Worm (Caenorhabditis elegans) whole organism, L4/young adult: ENCODE data around the gene ceh-75.

Experiments
- W03F9.2 ChIP-seq: fragments of 150-350 bp; optimal IDR thresholded peaks from 2 replicates; lab custom pipeline; 2014; ENCODE audit warnings: missing biosample characterization, missing genetic modification characterization
- dao-5 ChIP-seq: sonication (generic microtip); optimal IDR thresholded peaks from 2 replicates; lab custom pipeline; 2016; ENCODE audit warnings: missing genotype, missing genetic modification characterization, moderate library complexity, missing compliant biosample characterization
- him-1 ChIP-seq: sonication (generic microtip); optimal IDR thresholded peaks from 2 replicates; lab custom pipeline; 2016; ENCODE audit warnings: missing genotype, missing genetic modification reagents, missing genetic modification characterization, missing compliant biosample characterization

The ceh-75 gene

ce11 chrV:9922481-9922880, 1.3 kb downstream of the ceh-75 start, which contains the start of gene C50H2.7:
Gene C50H2.7 (plus strand): TSS chrV:9922781.
- TF ChIP-seq him-1 = no peak
- no peak for TF ChIP-seq dao-5 (tag; lab: Kevin White, UChicago)
- TF ChIP-seq W03F9.2 (tag; lab: Kevin White, UChicago) = no peak

ce11 chrV:9924389-9924788, 3.3 kb downstream of the ceh-75 start:
- TF ChIP-seq him-1 = no peak
- TF ChIP-seq dao-5 (tag; lab: Kevin White, UChicago) = no peak
- TF ChIP-seq W03F9.2 (tag; lab: Kevin White, UChicago) = no peak

- TF ChIP-seq W03F9.2 (tag; lab: Kevin White, UChicago) = no peak
- no peak for TF ChIP-seq him-1
- no peak for TF ChIP-seq dao-5 (tag; lab: Kevin White, UChicago)
Observed at ce11 chrV:9925647-9926046, 4.5 kb downstream of the ceh-75 start.

- no peak for TF ChIP-seq W03F9.2 (tag; lab: Kevin White, UChicago)
- TF ChIP-seq him-1 = no peak
- TF ChIP-seq dao-5 (tag; lab: Kevin White, UChicago) = no peak
Observed at ce11 chrV:9926240-9926639, 5.1 kb downstream of the ceh-75 start, which contains the start of gene C50H2.13. Gene C50H2.13 (plus strand): TSS chrV:9926540.

ce11 chrV:9927381-9927780, 6.2 kb downstream of the ceh-75 start:
- no peak for TF ChIP-seq him-1
- no peak for TF ChIP-seq dao-5 (tag; lab: Kevin White, UChicago)
- TF ChIP-seq W03F9.2 (tag; lab: Kevin White, UChicago) = no peak

- no peak for TF ChIP-seq dao-5 (tag; lab: Kevin White, UChicago)
- no peak for TF ChIP-seq W03F9.2 (tag; lab: Kevin White, UChicago)
- TF ChIP-seq him-1 = no peak
Observed at ce11 chrV:9927954-9928353, 6.8 kb downstream of the ceh-75 start.

ce11 chrV:9930612-9931065, 9.5 kb downstream of the ceh-75 start, which contains the start of the genes rmh-2 and suds-3:
Gene rmh-2 (minus strand): TSS chrV:9930775.
Gene suds-3 (plus strand): TSS chrV:9931015.
- no peak for TF ChIP-seq him-1
- TF ChIP-seq dao-5 (tag; lab: Kevin White, UChicago) = no peak
- no peak for TF ChIP-seq W03F9.2 (tag; lab: Kevin White, UChicago)

- TF ChIP-seq dao-5 (tag; lab: Kevin White, UChicago) (no peak), him-1 (no peak), W03F9.2 (tag; lab: Kevin White, UChicago) (no peak)
Observed at ce11 chrV:9937435-9937834, 16.3 kb downstream of the ceh-75 start, which contains the start of gene srj-33. Gene srj-33 (minus strand): TSS chrV:9937535.

ce11 chrV:9943039-9943438, 21.9 kb downstream of the ceh-75 start, which contains the start of gene fipr-12:
Gene fipr-12 (plus strand): TSS chrV:9943339.
- TF ChIP-seq W03F9.2 (tag; lab: Kevin White, UChicago) (no peak), him-1 (no peak), dao-5 (tag; lab: Kevin White, UChicago) (no peak)

ce11 chrV:9944093-9944492, 23.0 kb downstream of the ceh-75 start, which contains the start of gene sre-28:
Gene sre-28 (plus strand): TSS chrV:9944393.
- TF ChIP-seq W03F9.2 (tag; lab: Kevin White, UChicago) (no peak), him-1 (no peak), dao-5 (tag; lab: Kevin White, UChicago) (no peak)

- TF ChIP-seq dao-5 (tag; lab: Kevin White, UChicago) (no peak), him-1 (no peak), W03F9.2 (tag; lab: Kevin White, UChicago) (no peak)
Observed at ce11 chrV:9948840-9949239, 27.7 kb downstream of the ceh-75 start, which contains the start of gene nlp-58. Gene nlp-58 (minus strand): TSS chrV:9948940.

- TF ChIP-seq him-1 (no peak), W03F9.2 (tag; lab: Kevin White, UChicago) (no peak), dao-5 (tag; lab: Kevin White, UChicago) (no peak)
Observed at ce11 chrV:9950861-9951260, 29.7 kb downstream of the ceh-75 start, which contains the start of gene ttr-46. Gene ttr-46 (plus strand): TSS chrV:9951233.

ce11 chrV:9952396-9952795, 31.3 kb downstream of the ceh-75 start, which contains the start of gene mam-5:
Gene mam-5 (plus strand): TSS chrV:9952699.
- TF ChIP-seq dao-5 (tag; lab: Kevin White, UChicago) = no peak
- no peak for TF ChIP-seq him-1
- no peak for TF ChIP-seq W03F9.2 (tag; lab: Kevin White, UChicago)

- TF ChIP-seq dao-5 (tag; lab: Kevin White, UChicago) (no peak), him-1 (no peak), W03F9.2 (tag; lab: Kevin White, UChicago) (no peak)
Observed at ce11 chrV:9958231-9958630, 37.1 kb downstream of the ceh-75 start, which contains the start of gene anmt-3. Gene anmt-3 (minus strand): TSS chrV:9958331.

ce11 chrV:9958654-9959053, 37.5 kb downstream of the ceh-75 start:
- TF ChIP-seq W03F9.2 (tag; lab: Kevin White, UChicago) (no peak), dao-5 (tag; lab: Kevin White, UChicago) (no peak), him-1 (no peak)
